Fruit fly (Drosophila melanogaster) Kc167 (cell line): ENCODE data around the gene CG14115.

Source experiments
- Sin3A ChIP-seq: fragments of >200 bp; optimal IDR thresholded peaks from 2 replicates; lab custom pipeline; 2018; ENCODE audit warnings: missing external identifiers
- h ChIP-seq: fragments of >200 bp; optimal IDR thresholded peaks from 3 replicates; lab custom pipeline; 2018; ENCODE audit warnings: missing external identifiers
- insv ChIP-seq: fragments of >200 bp; optimal IDR thresholded peaks from 3 replicates; lab custom pipeline; 2018; ENCODE audit warnings: missing external identifiers
- psq ChIP-seq: fragments of >200 bp; optimal IDR thresholded peaks from 2 replicates; lab custom pipeline; 2017; ENCODE audit warnings: missing external identifiers

- TF ChIP-seq insv (lab: Kevin White, UChicago) (no peak), h (lab: Kevin White, UChicago) (no peak), Sin3A (lab: Kevin White, UChicago) (no peak), psq (no peak)
These were observed 41.8 kb downstream of the CG14115 start for dm6 chr3L:13019249-13019956.
